Fruit fly (Drosophila melanogaster): Measurements from ENCODE around the gene CG11134.

The CG11134 gene

DNA sequence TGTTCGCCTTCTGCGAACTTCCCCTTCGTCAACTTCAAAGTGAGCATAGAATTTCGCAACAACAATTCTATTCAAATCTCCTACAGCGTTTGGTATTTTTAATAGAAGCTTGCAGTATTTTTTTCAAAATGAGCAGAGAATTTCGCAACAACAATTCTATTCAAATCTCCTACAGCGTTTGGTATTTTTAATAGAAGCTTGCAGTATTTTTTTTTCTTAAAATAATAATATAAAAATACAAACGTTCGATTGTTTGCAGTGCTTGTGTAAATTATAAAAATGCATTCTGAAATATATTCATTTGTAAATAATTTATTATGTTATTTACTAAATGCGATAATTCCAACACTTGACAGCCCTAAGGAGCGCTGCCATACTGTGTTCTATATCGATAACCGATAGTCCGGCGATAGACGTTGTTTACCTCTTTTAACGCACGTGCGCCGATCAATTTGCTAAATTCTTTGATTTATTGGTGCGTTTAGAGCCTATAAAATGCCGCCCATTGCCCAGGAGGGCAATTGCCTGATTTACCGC, 19.1 kb downstream of the CG11134 start, which contains the start of the genes CG32625 and Rtc1 (continued):
- TF ChIP-seq ap (GFP tag; IDR thresholded peaks at IDR 0.05), result peak; percentile 32; the same call in 1 of the 2 replicates
- TF ChIP-seq esg (GFP tag; conservative IDR thresholded peaks at IDR 0.05), result no peak
- TF ChIP-seq CG10321 (GFP tag; IDR thresholded peaks at IDR 0.05), result no peak
- TF ChIP-seq fu2 (GFP tag; optimal IDR thresholded peaks at IDR 0.05), result no peak
- peak; percentile 69 for TF ChIP-seq CG9932 (GFP tag; IDR thresholded peaks at IDR 0.05)
- TF ChIP-seq Tbp (GFP tag; optimal IDR thresholded peaks at IDR 0.05), result no peak
- no peak for TF ChIP-seq CG2889 (GFP tag; IDR thresholded peaks at IDR 0.05)
- peak; percentile 24 for TF ChIP-seq zen (tag; optimal IDR thresholded peaks at IDR 0.05)
- peak; percentile 51 for TF ChIP-seq CG17359 (tag; optimal IDR thresholded peaks at IDR 0.05)
- TF ChIP-seq insv (GFP tag; optimal IDR thresholded peaks at IDR 0.05), result no peak
- no peak for TF ChIP-seq CG11723 (GFP tag; optimal IDR thresholded peaks at IDR 0.05)
- peak; percentile 53 for TF ChIP-seq CG10147 (GFP tag; optimal IDR thresholded peaks at IDR 0.05)
- no peak for TF ChIP-seq caup (GFP tag; optimal IDR thresholded peaks at IDR 0.05; ENCODE audit: severe bottlenecking)
- TF ChIP-seq tup (GFP tag; optimal IDR thresholded peaks at IDR 0.05), result no peak
- peak in 1 of 2 experiments; percentile 67 for TF ChIP-seq Hr51 (GFP tag; optimal IDR thresholded peaks at IDR 0.05)
- peak; percentile 54 for TF ChIP-seq CG15601 (tag; optimal IDR thresholded peaks at IDR 0.05)
- no peak for TF ChIP-seq emc (GFP tag; optimal IDR thresholded peaks at IDR 0.05)
- no peak for TF ChIP-seq sc (optimal IDR thresholded peaks at IDR 0.05)
- no peak for TF ChIP-seq sc (GFP tag; optimal IDR thresholded peaks at IDR 0.05)
- TF ChIP-seq CG11085 (GFP tag; IDR thresholded peaks at IDR 0.05), result no peak
- TF ChIP-seq CG4404 (GFP tag; IDR thresholded peaks at IDR 0.05), result no peak
- TF ChIP-seq CG1647 (GFP tag; optimal IDR thresholded peaks at IDR 0.05), result no peak
- peak; percentile 25 for TF ChIP-seq Dek (tag; optimal IDR thresholded peaks at IDR 0.05)
- TF ChIP-seq fru (optimal IDR thresholded peaks at IDR 0.05), result no peak
- TF ChIP-seq br (optimal IDR thresholded peaks at IDR 0.05), result no peak
- TF ChIP-seq Blimp-1 (GFP tag; optimal IDR thresholded peaks at IDR 0.05), result peak; percentile 52
- no peak for TF ChIP-seq CG3407 (GFP tag; optimal IDR thresholded peaks at IDR 0.05)
- no peak for TF ChIP-seq so (GFP tag; IDR thresholded peaks at IDR 0.05)
- no peak for TF ChIP-seq ac (GFP tag; optimal IDR thresholded peaks at IDR 0.05)
- TF ChIP-seq her (GFP tag; optimal IDR thresholded peaks at IDR 0.05), result no peak
- no peak for TF ChIP-seq Drgx (GFP tag; IDR thresholded peaks at IDR 0.05)
- TF ChIP-seq CG4424 (GFP tag; optimal IDR thresholded peaks at IDR 0.05), result peak; percentile 47
- peak; percentile 62; the same call in 2 of the 3 replicates for TF ChIP-seq zfh1 (GFP tag; IDR thresholded peaks at IDR 0.05)
- peak; percentile 47; the same call in 1 of the 3 replicates for TF ChIP-seq CG6791 (GFP tag; IDR thresholded peaks at IDR 0.05; ENCODE audit: partially characterized antibody)
- TF ChIP-seq CG3995 (GFP tag; optimal IDR thresholded peaks at IDR 0.05), result no peak
- no peak for TF ChIP-seq H2.0 (GFP tag; IDR thresholded peaks at IDR 0.05)
- TF ChIP-seq NC2α (GFP tag; optimal IDR thresholded peaks at IDR 0.05), result no peak
- TF ChIP-seq CG7928 (GFP tag; optimal IDR thresholded peaks at IDR 0.05), result no peak
- TF ChIP-seq Dip3 (GFP tag; optimal IDR thresholded peaks at IDR 0.05), result peak; percentile 21
- peak; percentile 54 for TF ChIP-seq CG18599 (GFP tag; optimal IDR thresholded peaks at IDR 0.05)
- TF ChIP-seq CG12769 (tag; optimal IDR thresholded peaks at IDR 0.05), result no peak
- no peak for TF ChIP-seq CG11695 (GFP tag; IDR thresholded peaks at IDR 0.05)
- TF ChIP-seq sug (tag; optimal IDR thresholded peaks at IDR 0.05), result peak; percentile 59
- TF ChIP-seq Hsf (GFP tag; optimal IDR thresholded peaks at IDR 0.05), result peak; percentile 28
- TF ChIP-seq ham (GFP tag; IDR thresholded peaks at IDR 0.05), result no peak
- no peak for TF ChIP-seq sens (GFP tag)
- TF ChIP-seq Xbp1 (GFP tag; optimal IDR thresholded peaks at IDR 0.05), result peak; percentile 43
- no peak for TF ChIP-seq aop (GFP tag; IDR thresholded peaks at IDR 0.05)
- TF ChIP-seq lov (optimal IDR thresholded peaks at IDR 0.05), result no peak
- TF ChIP-seq lov (GFP tag; IDR thresholded peaks at IDR 0.05), result no peak
- TF ChIP-seq CHES-1-like (GFP tag; optimal IDR thresholded peaks at IDR 0.05), result no peak
- no peak for TF ChIP-seq oc (tag; optimal IDR thresholded peaks at IDR 0.05)
- no peak for TF ChIP-seq Gug (GFP tag; IDR thresholded peaks at IDR 0.05)

Data from whole organism, embryonic.